Fruit fly (Drosophila melanogaster) whole organism, embryonic: ENCODE results near the gene Ing5.

ENCODE experiments used
- Bgb ChIP-seq: fragments of 200-800 bp; sonication (Bioruptor generic); IDR thresholded peaks from 2 replicates; pipeline ENCODE4 v1.3.6; 2022; ENCODE audit warnings: missing biosample characterization, missing genetic modification characterization; ENCODE audit not compliant: partially characterized antibody
- CG11504 ChIP-seq: fragments of 200-800 bp; sonication (Bioruptor generic); optimal IDR thresholded peaks from 3 replicates; lab custom pipeline; 2019; ENCODE audit warnings: missing biosample characterization, mild to moderate bottlenecking, missing genetic modification characterization, moderate library complexity
- CG12236 ChIP-seq: fragments of 200-800 bp; sonication (Bioruptor generic); optimal IDR thresholded peaks from 2 replicates; lab custom pipeline; 2016; ENCODE audit warnings: missing biosample characterization, missing genetic modification characterization
- CG12391 ChIP-seq: fragments of 200-800 bp; sonication (Bioruptor generic); optimal IDR thresholded peaks from 3 replicates; lab custom pipeline; 2018; ENCODE audit warnings: missing biosample characterization, mild to moderate bottlenecking, missing genetic modification characterization, moderate library complexity
- CG13894 ChIP-seq: fragments of 200-800 bp; sonication (Bioruptor generic); optimal IDR thresholded peaks from 3 replicates; lab custom pipeline; 2018; ENCODE audit warnings: missing biosample characterization, mild to moderate bottlenecking, missing genetic modification characterization, moderate library complexity
- CG16813 ChIP-seq: fragments of 200-800 bp; sonication (Bioruptor generic); IDR thresholded peaks from 3 replicates; pipeline ENCODE4 v1.3.6; 2022; ENCODE audit warnings: missing biosample characterization, missing genetic modification characterization; ENCODE audit not compliant: partially characterized antibody
- CG17186 ChIP-seq: fragments of 200-800 bp; sonication (Bioruptor generic); optimal IDR thresholded peaks from 3 replicates; lab custom pipeline; 2017; ENCODE audit warnings: missing biosample characterization, missing genetic modification reagents, missing genetic modification characterization
- CG17359 ChIP-seq: fragments of 200-800 bp; sonication (Bioruptor generic); optimal IDR thresholded peaks from 3 replicates; lab custom pipeline; 2018; ENCODE audit warnings: missing biosample characterization, mild to moderate bottlenecking, missing genetic modification characterization, moderate library complexity
- CG17829 ChIP-seq: fragments of 200-800 bp; optimal IDR thresholded peaks from 2 replicates; lab custom pipeline; 2019; ENCODE audit warnings: missing biosample characterization, mild to moderate bottlenecking, missing genetic modification characterization, moderate library complexity
- CG1832 ChIP-seq: fragments of 200-800 bp; sonication (Bioruptor generic); optimal IDR thresholded peaks from 2 replicates; lab custom pipeline; 2017; ENCODE audit warnings: missing biosample characterization, mild to moderate bottlenecking, missing genetic modification characterization, inconsistent platforms
- CG2712 ChIP-seq: fragments of 200-800 bp; optimal IDR thresholded peaks from 3 replicates; lab custom pipeline; 2019; ENCODE audit warnings: missing biosample characterization, mild to moderate bottlenecking, missing genetic modification characterization, moderate library complexity
- CG30020 ChIP-seq: fragments of 200-800 bp; optimal IDR thresholded peaks from 2 replicates; lab custom pipeline; 2019; ENCODE audit warnings: missing biosample characterization, mild to moderate bottlenecking, missing genetic modification characterization, moderate library complexity
- CG30403 ChIP-seq: fragments of 200-800 bp; sonication (Bioruptor generic); optimal IDR thresholded peaks from 3 replicates; lab custom pipeline; 2016; ENCODE audit warnings: missing biosample characterization, missing genetic modification characterization
- CG4328 ChIP-seq: fragments of 200-800 bp; sonication (Bioruptor generic); optimal IDR thresholded peaks from 3 replicates; lab custom pipeline; 2017; ENCODE audit warnings: missing biosample characterization, missing genetic modification reagents, missing genetic modification characterization
- CG6683 ChIP-seq: fragments of 200-800 bp; sonication (Bioruptor generic); optimal IDR thresholded peaks from 2 replicates; lab custom pipeline; 2017; ENCODE audit warnings: missing biosample characterization, mild to moderate bottlenecking, missing genetic modification characterization, missing genetic modification reagents
- CG8388 ChIP-seq: fragments of 200-800 bp; sonication (Bioruptor generic); optimal IDR thresholded peaks from 2 replicates; lab custom pipeline; 2019; ENCODE audit warnings: missing biosample characterization, mild to moderate bottlenecking, missing genetic modification characterization, moderate library complexity
- CG8924 ChIP-seq: fragments of 200-800 bp; optimal IDR thresholded peaks from 3 replicates; lab custom pipeline; 2019; ENCODE audit warnings: missing biosample characterization, mild to moderate bottlenecking, missing genetic modification characterization, moderate library complexity
- CHES-1-like ChIP-seq: fragments of 200-800 bp; sonication (Bioruptor generic); optimal IDR thresholded peaks from 2 replicates; lab custom pipeline; 2016; ENCODE audit warnings: missing biosample characterization, missing genetic modification characterization
- CoRest ChIP-seq: fragments of 200-800 bp; sonication (Bioruptor generic); optimal IDR thresholded peaks from 3 replicates; lab custom pipeline; 2018; ENCODE audit warnings: missing biosample characterization, mild to moderate bottlenecking, missing genetic modification characterization, moderate library complexity
- Dip3 ChIP-seq: fragments of 200-800 bp; sonication (Bioruptor generic); optimal IDR thresholded peaks from 3 replicates; lab custom pipeline; 2016; ENCODE audit warnings: missing biosample characterization, missing genetic modification characterization
- Drgx ChIP-seq: fragments of 200-800 bp; sonication (Bioruptor generic); IDR thresholded peaks from 2 replicates; pipeline ENCODE4 v1.3.6; 2022; ENCODE audit warnings: missing biosample characterization, missing genetic modification characterization
- Fer3 ChIP-seq: fragments of 200-800 bp; sonication (Bioruptor generic); optimal IDR thresholded peaks from 2 replicates; lab custom pipeline; 2018; ENCODE audit warnings: missing biosample characterization, mild to moderate bottlenecking, missing genetic modification characterization, moderate library complexity
- MBD-R2 ChIP-seq: fragments of 200-800 bp; sonication (Bioruptor generic); IDR thresholded peaks from 2 replicates; pipeline ENCODE4 v1.3.6; 2022; ENCODE audit warnings: missing biosample characterization, missing genetic modification characterization
- Mes4 ChIP-seq: fragments of 200-800 bp; sonication (Bioruptor generic); optimal IDR thresholded peaks from 2 replicates; lab custom pipeline; 2016; ENCODE audit warnings: missing biosample characterization, missing genetic modification characterization
- NC2β ChIP-seq: fragments of 200-800 bp; sonication (Bioruptor generic); optimal IDR thresholded peaks from 2 replicates; lab custom pipeline; 2016; ENCODE audit warnings: missing biosample characterization, missing genetic modification characterization
- Nf-YC ChIP-seq: fragments of 200-800 bp; optimal IDR thresholded peaks from 3 replicates; lab custom pipeline; 2019; ENCODE audit warnings: missing biosample characterization, mild to moderate bottlenecking, missing genetic modification characterization, moderate library complexity
- ash1 ChIP-seq: fragments of 200-800 bp; sonication (Bioruptor generic); optimal IDR thresholded peaks from 2 replicates; lab custom pipeline; 2018; ENCODE audit warnings: missing biosample characterization, mild to moderate bottlenecking, missing genetic modification characterization
- ato ChIP-seq: fragments of 200-800 bp; sonication (Bioruptor generic); IDR thresholded peaks from 2 replicates; pipeline ENCODE4 v1.3.6; 2022; ENCODE audit warnings: missing biosample characterization, missing genetic modification characterization; ENCODE audit not compliant: partially characterized antibody
- chif ChIP-seq, 2 experiments: fragments of 200-800 bp; sonication (Bioruptor generic); optimal IDR thresholded peaks; 3 replicates each; lab custom pipeline; 2016; ENCODE audit warnings: missing biosample characterization in 2 of 2, missing genetic modification characterization in 2 of 2
- crp ChIP-seq, 2 experiments: fragments of 200-800 bp; sonication (Bioruptor generic); optimal IDR thresholded peaks; 2 replicates in 1 of 2; 3 replicates in 1 of 2; lab custom pipeline; 2017; ENCODE audit warnings: missing biosample characterization in 2 of 2, missing genetic modification characterization in 2 of 2, mild to moderate bottlenecking in 1 of 2, moderate library complexity in 1 of 2
- dm ChIP-seq: fragments of 200-800 bp; sonication (Bioruptor generic); optimal IDR thresholded peaks from 3 replicates; lab custom pipeline; 2016; ENCODE audit warnings: missing biosample characterization, missing genetic modification characterization
- dmrt11E ChIP-seq: fragments of 200-800 bp; sonication (Bioruptor generic); optimal IDR thresholded peaks from 3 replicates; lab custom pipeline; 2018; ENCODE audit warnings: missing biosample characterization, mild to moderate bottlenecking, missing genetic modification characterization, moderate library complexity
- dmrt99B ChIP-seq: fragments of 200-800 bp; sonication (Bioruptor generic); optimal IDR thresholded peaks from 2 replicates; lab custom pipeline; 2018; ENCODE audit warnings: missing biosample characterization, mild to moderate bottlenecking, missing genetic modification characterization, moderate library complexity
- eyg ChIP-seq: fragments of 200-800 bp; sonication (Bioruptor generic); optimal IDR thresholded peaks from 3 replicates; lab custom pipeline; 2016; ENCODE audit warnings: missing biosample characterization, missing genetic modification characterization
- fd102C ChIP-seq: fragments of 200-800 bp; sonication (Bioruptor generic); optimal IDR thresholded peaks from 2 replicates; lab custom pipeline; 2018; ENCODE audit warnings: missing biosample characterization, mild to moderate bottlenecking, missing genetic modification characterization, moderate library complexity
- her ChIP-seq: fragments of 200-800 bp; sonication (Bioruptor generic); optimal IDR thresholded peaks from 2 replicates; lab custom pipeline; 2016; ENCODE audit warnings: missing biosample characterization, missing genetic modification characterization
- jing ChIP-seq: fragments of 200-800 bp; sonication (Bioruptor generic); optimal IDR thresholded peaks from 2 replicates; lab custom pipeline; 2018; ENCODE audit warnings: missing biosample characterization, mild to moderate bottlenecking, missing genetic modification characterization
- ken ChIP-seq: fragments of 200-800 bp; sonication (Bioruptor generic); IDR thresholded peaks from 3 replicates; pipeline ENCODE4 v1.3.6; 2022; ENCODE audit warnings: missing biosample characterization, missing genetic modification characterization
- lmd ChIP-seq: fragments of 200-800 bp; sonication (Bioruptor generic); IDR thresholded peaks from 2 replicates; pipeline ENCODE4 v1.3.6; 2022; ENCODE audit warnings: missing biosample characterization, missing genetic modification characterization
- mam ChIP-seq: fragments of 200-800 bp; sonication (Bioruptor generic); optimal IDR thresholded peaks from 3 replicates; lab custom pipeline; 2016; ENCODE audit warnings: missing biosample characterization, missing genetic modification characterization
- nom ChIP-seq: fragments of 200-800 bp; sonication (Bioruptor generic); optimal IDR thresholded peaks from 2 replicates; lab custom pipeline; 2017; ENCODE audit warnings: missing biosample characterization, missing genetic modification characterization, mild to moderate bottlenecking, moderate library complexity, missing genetic modification reagents
- otp ChIP-seq: fragments of 200-800 bp; sonication (Bioruptor generic); IDR thresholded peaks from 3 replicates; pipeline ENCODE4, ENCODE4 v1.3.6; 2022; ENCODE audit warnings: missing biosample characterization, missing genetic modification characterization
- schlank ChIP-seq: fragments of 200-800 bp; sonication (Bioruptor generic); optimal IDR thresholded peaks from 2 replicates; lab custom pipeline; 2018; ENCODE audit warnings: missing biosample characterization, mild to moderate bottlenecking, missing genetic modification characterization
- sens ChIP-seq: fragments of 200-800 bp; sonication (Bioruptor generic); peaks from one replicate; lab custom pipeline; 2016; ENCODE audit warnings: missing biosample characterization, missing genetic modification characterization
- sob ChIP-seq: fragments of 200-800 bp; sonication (Bioruptor generic); IDR thresholded peaks from 2 replicates; pipeline ENCODE4 v1.3.6; 2022; ENCODE audit warnings: missing biosample characterization, missing genetic modification characterization
- tap ChIP-seq: fragments of 200-800 bp; optimal IDR thresholded peaks from 3 replicates; lab custom pipeline; 2019; ENCODE audit warnings: missing biosample characterization, mild to moderate bottlenecking, missing genetic modification characterization, moderate library complexity
- vnd ChIP-seq: fragments of 200-800 bp; sonication (Bioruptor generic); IDR thresholded peaks from 3 replicates; pipeline ENCODE4 v1.3.6; 2022; ENCODE audit warnings: missing biosample characterization, missing genetic modification characterization; ENCODE audit not compliant: partially characterized antibody
- wdn ChIP-seq: fragments of 200-800 bp; sonication (Bioruptor generic); IDR thresholded peaks from 2 replicates; pipeline ENCODE4 v1.3.6; 2022; ENCODE audit warnings: missing biosample characterization, missing genetic modification characterization
- wek ChIP-seq: fragments of 200-800 bp; sonication (Bioruptor generic); optimal IDR thresholded peaks from 3 replicates; lab custom pipeline; 2018; ENCODE audit warnings: missing biosample characterization, mild to moderate bottlenecking, missing genetic modification characterization, moderate library complexity
- zfh2 ChIP-seq: fragments of 200-800 bp; sonication (Bioruptor generic); optimal IDR thresholded peaks from 2 replicates; lab custom pipeline; 2016; ENCODE audit warnings: missing biosample characterization, missing genetic modification characterization

Gene Ing5

dm6 chr2L:13398614-13399161 lies 11.6 kb upstream of the Ing5 start, which contains the start of the genes CG10859 and CG7110 (continued):
- TF ChIP-seq lmd (GFP tag; lab: Robert Waterston, UW) (no peak), sob (GFP tag; lab: Robert Waterston, UW) (no peak), zfh2 (GFP tag; lab: Kevin White, UChicago) (no peak), nom (GFP tag; lab: Kevin White, UChicago) (peak; percentile 30), CG17359 (peak; percentile 34), CG13894 (tag; lab: Kevin White, UChicago) (peak; percentile 7), Drgx (GFP tag; lab: Robert Waterston, UW) (no peak), CG16813 (GFP tag; lab: Robert Waterston, UW) (no peak), otp (GFP tag; lab: Robert Waterston, UW) (no peak), CG30020 (tag; lab: Kevin White, UChicago) (peak; percentile 33), her (GFP tag; lab: Kevin White, UChicago) (no peak), fd102C (peak; percentile 7), ato (GFP tag; lab: Robert Waterston, UW) (no peak), dm (GFP tag; lab: Kevin White, UChicago) (peak; percentile 60), CG11504 (tag; lab: Kevin White, UChicago) (peak; percentile 48), ken (no peak), vnd (GFP tag; lab: Robert Waterston, UW) (no peak), Dip3 (GFP tag; lab: Kevin White, UChicago) (no peak), CG2712 (tag; lab: Kevin White, UChicago) (peak; percentile 52), mam (GFP tag; lab: Kevin White, UChicago) (no peak), CG4328 (GFP tag; lab: Kevin White, UChicago) (peak; percentile 59), dmrt99B (tag; lab: Kevin White, UChicago) (peak; percentile 38), NC2β (GFP tag; lab: Kevin White, UChicago) (peak; percentile 45), sens (GFP tag; lab: Kevin White, UChicago) (peak; percentile 21), MBD-R2 (GFP tag; lab: Robert Waterston, UW) (peak; percentile 48; the same call in 1 of the 2 replicates), CG17186 (peak; percentile 99), Bgb (GFP tag; lab: Robert Waterston, UW) (peak; percentile 29; the same call in 1 of the 2 replicates), CG30403 (GFP tag; lab: Kevin White, UChicago) (no peak), CHES-1-like (GFP tag; lab: Kevin White, UChicago) (no peak), crp (GFP tag; optimal IDR thresholded peaks at IDR 0.05; lab: Kevin White, UChicago) (no peak), wek (GFP tag; lab: Kevin White, UChicago) (peak; percentile 88), CG12236 (GFP tag; lab: Kevin White, UChicago) (no peak), CG1832 (GFP tag; lab: Kevin White, UChicago) (no peak), Mes4 (peak; percentile 17), Nf-YC (tag; lab: Kevin White, UChicago) (peak; percentile 12), ash1 (GFP tag; lab: Kevin White, UChicago) (peak; percentile 46), CG6683 (GFP tag; lab: Kevin White, UChicago) (peak; percentile 53), CoRest (peak; percentile 64), CG8388 (GFP tag; lab: Kevin White, UChicago) (peak; percentile 35), jing (no peak), tap (peak; percentile 28), CG8924 (tag; lab: Kevin White, UChicago) (no peak), CG17829 (tag; lab: Kevin White, UChicago) (peak; percentile 48), schlank (tag; lab: Kevin White, UChicago) (no peak), dmrt11E (tag; lab: Kevin White, UChicago) (peak; percentile 31), wdn (no peak), CG12391 (tag; lab: Kevin White, UChicago) (peak; percentile 55), chif (GFP tag; optimal IDR thresholded peaks at IDR 0.05; lab: Kevin White, UChicago) (no peak), Fer3 (tag; lab: Kevin White, UChicago) (peak; percentile 63), eyg (GFP tag; lab: Kevin White, UChicago) (no peak)
